Comparison of ENCODE assay signal across 5 fruit fly cellular contexts in genomic region chr3R:23679911-23680336, dm6.
TF ChIP-seq lines count a peak whose summit lies in the region.

eIF3d1 (plus strand) TSS chr3R:23680039.

- peak; percentile 95 to 96 for TF ChIP-seq CTCF in S2 (optimal IDR thresholded peaks at IDR 0.05; lab: Kevin White, UChicago)
- TF ChIP-seq CTCF in whole organism, embryonic (GFP tag; optimal IDR thresholded peaks at IDR 0.05; lab: Kevin White, UChicago): peak; percentile 98

TF ChIP-seq in whole organism, adult, 20 proteins besides CTCF, POLR2A, EP300 and RAD21:
- TF ChIP-seq CG1620 (GFP tag; optimal IDR thresholded peaks at IDR 0.05; lab: Kevin White, UChicago) (peak; percentile 55), ovo (GFP tag; optimal IDR thresholded peaks at IDR 0.05; lab: Kevin White, UChicago) (peak; percentile 0), CG33017 (tag; optimal IDR thresholded peaks at IDR 0.05; lab: Kevin White, UChicago) (no peak), kay (GFP tag; lab: Kevin White, UChicago; ENCODE audit: borderline replicate concordance) (no peak), bab1 (GFP tag; optimal IDR thresholded peaks at IDR 0.05; lab: Kevin White, UChicago) (peak; percentile 51), CG5204 (GFP tag; optimal IDR thresholded peaks at IDR 0.05; lab: Kevin White, UChicago) (no peak), CG11617 (GFP tag; optimal IDR thresholded peaks at IDR 0.05; lab: Kevin White, UChicago) (no peak), Mnt (GFP tag; optimal IDR thresholded peaks at IDR 0.05; lab: Kevin White, UChicago) (peak; percentile 94), Crg-1 (GFP tag; optimal IDR thresholded peaks at IDR 0.05; lab: Kevin White, UChicago) (peak; percentile 23), CG7101 (tag; optimal IDR thresholded peaks at IDR 0.05; lab: Kevin White, UChicago) (no peak)

TF ChIP-seq in whole organism, embryonic, 481 proteins besides CTCF, POLR2A, EP300 and RAD21 (continues in another document):
- TF ChIP-seq CG14667 (GFP tag; IDR thresholded peaks at IDR 0.05; lab: Robert Waterston, UW): no peak
- TF ChIP-seq Chrac-16 (GFP tag; optimal IDR thresholded peaks at IDR 0.05; lab: Kevin White, UChicago): peak; percentile 20
- 0 out of 2 replicates have a peak, but pooled peaks have one; percentile 17 for TF ChIP-seq Ptx1 (GFP tag; IDR thresholded peaks at IDR 0.05; lab: Robert Waterston, UW)
- no peak for TF ChIP-seq Xrp1 (GFP tag; IDR thresholded peaks at IDR 0.05; lab: Robert Waterston, UW)
- peak; percentile 36 for TF ChIP-seq CG3163 (GFP tag; optimal IDR thresholded peaks at IDR 0.05; lab: Kevin White, UChicago)
- peak; percentile 22; the same call in 1 of the 2 replicates for TF ChIP-seq CG9932 (GFP tag; IDR thresholded peaks at IDR 0.05; lab: Robert Waterston, UW)
- TF ChIP-seq chif (GFP tag; optimal IDR thresholded peaks at IDR 0.05; lab: Kevin White, UChicago): peak; percentile 12 to 25
- peak; percentile 91 for TF ChIP-seq dm (GFP tag; optimal IDR thresholded peaks at IDR 0.05; lab: Kevin White, UChicago)
- TF ChIP-seq HHEX (GFP tag; optimal IDR thresholded peaks at IDR 0.05; lab: Kevin White, UChicago): no peak
- TF ChIP-seq dati (GFP tag; IDR thresholded peaks at IDR 0.05; lab: Robert Waterston, UW): 0 out of 2 replicates have a peak, but pooled peaks have one; percentile 20
- TF ChIP-seq stwl (tag; optimal IDR thresholded peaks at IDR 0.05; lab: Kevin White, UChicago): peak; percentile 76
- TF ChIP-seq CG3847 (GFP tag; IDR thresholded peaks at IDR 0.05; lab: Robert Waterston, UW): peak; percentile 88
- peak; percentile 89 for TF ChIP-seq CG4617 (GFP tag; optimal IDR thresholded peaks at IDR 0.05; lab: Kevin White, UChicago; ENCODE audit: borderline replicate concordance)
- TF ChIP-seq zen (tag; optimal IDR thresholded peaks at IDR 0.05; lab: Kevin White, UChicago): no peak
- TF ChIP-seq mam (GFP tag; optimal IDR thresholded peaks at IDR 0.05; lab: Kevin White, UChicago): peak; percentile 18
- TF ChIP-seq CG15601 (tag; optimal IDR thresholded peaks at IDR 0.05; lab: Kevin White, UChicago): peak; percentile 18
- peak; percentile 20 for TF ChIP-seq tin (GFP tag; optimal IDR thresholded peaks at IDR 0.05; lab: Kevin White, UChicago)
- no peak for TF ChIP-seq CG5180 (GFP tag; optimal IDR thresholded peaks at IDR 0.05; lab: Kevin White, UChicago)
- peak; percentile 41 for TF ChIP-seq Bdp1 (GFP tag; optimal IDR thresholded peaks at IDR 0.05; lab: Kevin White, UChicago)
- peak; percentile 51 for TF ChIP-seq CG2116 (GFP tag; optimal IDR thresholded peaks at IDR 0.05; lab: Kevin White, UChicago)
- peak; percentile 57 for TF ChIP-seq phol (tag; optimal IDR thresholded peaks at IDR 0.05; lab: Kevin White, UChicago)
- peak; percentile 2 for TF ChIP-seq CG1602 (GFP tag; optimal IDR thresholded peaks at IDR 0.05; lab: Kevin White, UChicago)
- peak; percentile 10 for TF ChIP-seq CG18764 (GFP tag; optimal IDR thresholded peaks at IDR 0.05; lab: Kevin White, UChicago)
- TF ChIP-seq CG12391 (tag; optimal IDR thresholded peaks at IDR 0.05; lab: Kevin White, UChicago): peak; percentile 38
- peak; percentile 73 for TF ChIP-seq MESR4 (GFP tag; optimal IDR thresholded peaks at IDR 0.05; lab: Kevin White, UChicago)
- TF ChIP-seq dmrt11E (tag; optimal IDR thresholded peaks at IDR 0.05; lab: Kevin White, UChicago): peak; percentile 16

TF ChIP-seq in whole organism, prepupa, 60 proteins besides CTCF, POLR2A, EP300 and RAD21:
- no peak for TF ChIP-seq vri (GFP tag; optimal IDR thresholded peaks at IDR 0.05; lab: Kevin White, UChicago)
- peak; percentile 11 for TF ChIP-seq esn (GFP tag; optimal IDR thresholded peaks at IDR 0.05; lab: Kevin White, UChicago)
- peak; percentile 60 for TF ChIP-seq svp (GFP tag; lab: Kevin White, UChicago)
- TF ChIP-seq cyc (GFP tag; optimal IDR thresholded peaks at IDR 0.05; lab: Kevin White, UChicago): peak; percentile 33
- TF ChIP-seq CG3919 (GFP tag; optimal IDR thresholded peaks at IDR 0.05; lab: Kevin White, UChicago): no peak
- TF ChIP-seq Sox14 (GFP tag; optimal IDR thresholded peaks at IDR 0.05; lab: Kevin White, UChicago): peak; percentile 83
- no peak for TF ChIP-seq fd59A (GFP tag; optimal IDR thresholded peaks at IDR 0.05; lab: Kevin White, UChicago)
- TF ChIP-seq CG16779 (tag; optimal IDR thresholded peaks at IDR 0.05; lab: Kevin White, UChicago): no peak
- TF ChIP-seq ss (GFP tag; optimal IDR thresholded peaks at IDR 0.05; lab: Kevin White, UChicago): no peak
- no peak for TF ChIP-seq pdm3 (GFP tag; optimal IDR thresholded peaks at IDR 0.05; lab: Kevin White, UChicago)
- peak; percentile 46 for TF ChIP-seq Eip78C (GFP tag; lab: Kevin White, UChicago)
- peak; percentile 29 for TF ChIP-seq CG31627 (GFP tag; optimal IDR thresholded peaks at IDR 0.05; lab: Kevin White, UChicago)

TF ChIP-seq in whole organism, wandering third instar larva, 38 proteins besides CTCF, POLR2A, EP300 and RAD21:
- TF ChIP-seq usp (GFP tag; optimal IDR thresholded peaks at IDR 0.05; lab: Kevin White, UChicago) (no peak), rgr (GFP tag; optimal IDR thresholded peaks at IDR 0.05; lab: Kevin White, UChicago) (peak; percentile 21), br (GFP tag; optimal IDR thresholded peaks at IDR 0.05; lab: Kevin White, UChicago) (peak; percentile 1), Myc (optimal IDR thresholded peaks at IDR 0.05; lab: Kevin White, UChicago) (peak; percentile 11), Hr83 (GFP tag; optimal IDR thresholded peaks at IDR 0.05; lab: Kevin White, UChicago; ENCODE audit: poor library complexity, severe bottlenecking) (no peak), jim (GFP tag; optimal IDR thresholded peaks at IDR 0.05; lab: Kevin White, UChicago) (no peak), HLH106 (tag; optimal IDR thresholded peaks at IDR 0.05; lab: Kevin White, UChicago) (peak; percentile 17), lola (GFP tag; optimal IDR thresholded peaks at IDR 0.05; lab: Kevin White, UChicago) (no peak), ey (GFP tag; optimal IDR thresholded peaks at IDR 0.05; lab: Kevin White, UChicago) (no peak), dmrt93B (GFP tag; optimal IDR thresholded peaks at IDR 0.05; lab: Kevin White, UChicago) (no peak), OdsH (GFP tag; optimal IDR thresholded peaks at IDR 0.05; lab: Kevin White, UChicago) (no peak), Dfd (GFP tag; optimal IDR thresholded peaks at IDR 0.05; lab: Kevin White, UChicago) (no peak), Abd-B (GFP tag; optimal IDR thresholded peaks at IDR 0.05; lab: Kevin White, UChicago) (no peak), CG32264 (GFP tag; optimal IDR thresholded peaks at IDR 0.05; lab: Kevin White, UChicago) (no peak), foxo (GFP tag; optimal IDR thresholded peaks at IDR 0.05; lab: Kevin White, UChicago) (no peak), N (GFP tag; optimal IDR thresholded peaks at IDR 0.05; lab: Kevin White, UChicago) (no peak), Jra (GFP tag; optimal IDR thresholded peaks at IDR 0.05; lab: Kevin White, UChicago) (no peak), Rel (GFP tag; optimal IDR thresholded peaks at IDR 0.05; lab: Kevin White, UChicago) (no peak), Rel (tag; optimal IDR thresholded peaks at IDR 0.05; lab: Kevin White, UChicago) (no peak), Hnf4 (GFP tag; optimal IDR thresholded peaks at IDR 0.05; lab: Kevin White, UChicago) (no peak), dsf (GFP tag; optimal IDR thresholded peaks at IDR 0.05; lab: Kevin White, UChicago; ENCODE audit: borderline replicate concordance) (no peak), CrebA (GFP tag; optimal IDR thresholded peaks at IDR 0.05; lab: Kevin White, UChicago; ENCODE audit: borderline replicate concordance) (no peak), dl (GFP tag; optimal IDR thresholded peaks at IDR 0.05; lab: Kevin White, UChicago; ENCODE audit: insufficient read depth in 1 of 2, partially characterized antibody in 2 of 2) (peak in 1 of 2 experiments; percentile 1), Dif (GFP tag; optimal IDR thresholded peaks at IDR 0.05; lab: Kevin White, UChicago; ENCODE audit: partially characterized antibody) (peak; percentile 32)
